Worm (Caenorhabditis elegans) whole organism, early embryonic: ENCODE data around the gene ZK622.4.

ENCODE experiments used
- ama-1 ChIP-seq: fragments of 150-350 bp; optimal IDR thresholded peaks from 2 replicates; lab custom pipeline; 2014
- ceh-13 ChIP-seq: fragments of 200-800 bp; sonication (Bioruptor generic); optimal IDR thresholded peaks from 2 replicates; lab custom pipeline; 2018; ENCODE audit warnings: mild to moderate bottlenecking, missing genetic modification characterization, missing compliant biosample characterization
- ceh-36 ChIP-seq: sonication (generic microtip); optimal IDR thresholded peaks from 2 replicates; lab custom pipeline; 2016; ENCODE audit warnings: missing genetic modification characterization, inconsistent platforms, missing compliant biosample characterization
- ets-7 ChIP-seq: sonication (generic microtip); optimal IDR thresholded peaks from 2 replicates; lab custom pipeline; 2016; ENCODE audit warnings: missing genotype, missing genetic modification characterization, missing compliant biosample characterization
- flt-1 ChIP-seq: fragments of 200-800 bp; sonication (Bioruptor generic); IDR thresholded peaks from 2 replicates; pipeline ENCODE4 v1.3.6; 2022; ENCODE audit warnings: missing genetic modification characterization, missing compliant biosample characterization
- hmg-4 ChIP-seq: fragments of 200-800 bp; sonication (Bioruptor generic); optimal IDR thresholded peaks from 2 replicates; lab custom pipeline; 2018; ENCODE audit warnings: mild to moderate bottlenecking, missing genetic modification characterization, missing compliant biosample characterization
- hnd-1 ChIP-seq: sonication (generic microtip); optimal IDR thresholded peaks from 2 replicates; lab custom pipeline; 2016; ENCODE audit warnings: missing genetic modification characterization, missing compliant biosample characterization
- pes-1 ChIP-seq: fragments of 200-800 bp; sonication (Bioruptor generic); IDR thresholded peaks from 2 replicates; pipeline ENCODE4 v1.3.6; 2022; ENCODE audit warnings: missing genetic modification reagents, missing genetic modification characterization, missing compliant biosample characterization
- sea-1 ChIP-seq: fragments of 200-800 bp; sonication (Bioruptor generic); conservative IDR thresholded peaks from 2 replicates; pipeline ENCODE4 v1.3.6; 2022; ENCODE audit warnings: missing genetic modification characterization, missing compliant biosample characterization
- tbx-11 ChIP-seq: fragments of 200-800 bp; sonication (Bioruptor generic); IDR thresholded peaks from 2 replicates; pipeline ENCODE4 v1.3.6; 2022; ENCODE audit warnings: missing genetic modification characterization, missing compliant biosample characterization
- tbx-37 ChIP-seq: fragments of 200-800 bp; sonication (Bioruptor generic); conservative IDR thresholded peaks from 2 replicates; pipeline ENCODE4 v1.3.6; 2022; ENCODE audit warnings: missing genetic modification reagents, missing genetic modification characterization, missing compliant biosample characterization

DNA sequence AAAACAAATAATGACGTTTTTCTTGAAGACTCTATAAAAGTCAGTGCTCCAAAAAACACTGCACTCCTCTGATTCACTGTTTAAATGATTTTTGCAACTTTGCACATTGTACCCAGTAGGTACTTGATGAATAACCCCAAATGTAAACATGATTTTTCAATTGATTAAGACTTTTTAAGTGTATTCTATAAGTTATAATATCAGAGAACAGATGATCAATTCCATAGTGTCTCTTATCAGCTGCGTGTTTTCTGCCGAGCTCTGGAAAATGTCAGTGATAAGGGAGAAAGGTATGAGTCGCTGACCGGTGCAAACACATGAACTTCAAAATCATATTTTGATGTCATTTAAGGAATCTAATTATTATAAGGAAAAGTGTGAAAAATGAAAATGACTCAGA is 31.3 kb downstream of the ZK622.4 start:
- no peak for TF ChIP-seq ceh-36
- no peak for TF ChIP-seq ets-7 (tag; lab: Kevin White, UChicago)
- no peak for TF ChIP-seq hmg-4 (GFP tag; lab: Kevin White, UChicago)
- no peak for TF ChIP-seq ama-1
- TF ChIP-seq pes-1 (GFP tag; lab: Robert Waterston, UW), result no peak
- no peak for TF ChIP-seq tbx-11
- TF ChIP-seq tbx-37 (GFP tag; lab: Robert Waterston, UW), result no peak
- no peak for TF ChIP-seq flt-1 (GFP tag; lab: Robert Waterston, UW)
- no peak for TF ChIP-seq sea-1 (GFP tag; lab: Robert Waterston, UW)
- no peak for TF ChIP-seq ceh-13
- TF ChIP-seq hnd-1 (tag; lab: Kevin White, UChicago), result no peak
